Worm (Caenorhabditis elegans) whole organism, L4 larva: Measurements from ENCODE around the gene F36H12.5.
"Not testable (repeated sequence)": the region's sequence is repeated elsewhere in the genome, so short reads cannot be mapped to it uniquely, and the experiment has no call there.

Experiments used
- F44E2.7 ChIP-seq: fragments of 200-800 bp; sonication (Bioruptor generic); IDR thresholded peaks from 2 replicates; pipeline ENCODE4 v2.1.2; 2022; ENCODE audit warnings: missing genetic modification characterization, missing compliant biosample characterization
- F49E8.2 ChIP-seq: sonication (generic microtip); optimal IDR thresholded peaks from 2 replicates; lab custom pipeline; 2016; ENCODE audit warnings: missing compliant biosample characterization, mild to moderate bottlenecking, missing genetic modification characterization, borderline replicate concordance
- T26A8.4 ChIP-seq: fragments of 200-800 bp; sonication (Bioruptor generic); IDR thresholded peaks from 2 replicates; pipeline ENCODE4 v1.3.6; 2022; ENCODE audit warnings: missing genetic modification characterization, missing compliant biosample characterization
- Y105C5A.15 ChIP-seq: fragments of 200-800 bp; sonication (Bioruptor generic); IDR thresholded peaks from 2 replicates; pipeline ENCODE4 v1.3.6; 2022; ENCODE audit warnings: missing genetic modification characterization, missing compliant biosample characterization
- Y48G9A.11 ChIP-seq: fragments of 200-800 bp; sonication (Bioruptor generic); IDR thresholded peaks from 2 replicates; pipeline ENCODE4 v1.3.6; 2022; ENCODE audit warnings: missing genetic modification reagents, missing genetic modification characterization, missing compliant biosample characterization
- ZK337.2 ChIP-seq: fragments of 200-800 bp; sonication (Bioruptor generic); IDR thresholded peaks from 2 replicates; pipeline ENCODE4 v1.3.6; 2022; ENCODE audit warnings: missing genetic modification reagents, missing genetic modification characterization, missing compliant biosample characterization
- ZK546.5 ChIP-seq, 2 experiments: sonication (generic microtip); optimal IDR thresholded peaks; 2 replicates each; lab custom pipeline; 2017; ENCODE audit warnings: missing biosample characterization in 2 of 2, missing genetic modification characterization in 2 of 2
- aha-1 ChIP-seq: fragments of 150-350 bp; peaks from one replicate; lab custom pipeline; 2014; ENCODE audit warnings: missing biosample characterization, missing genetic modification characterization
- ama-1 ChIP-seq: fragments of 150-350 bp; optimal IDR thresholded peaks from 2 replicates; lab custom pipeline; 2014; ENCODE audit warnings: inconsistent platforms, mixed read lengths
- arid-1 ChIP-seq: fragments of 200-800 bp; sonication (Bioruptor generic); conservative IDR thresholded peaks from 2 replicates; pipeline ENCODE4 v1.3.6; 2022; ENCODE audit warnings: missing genetic modification reagents, missing genetic modification characterization, missing compliant biosample characterization
- ceh-44 ChIP-seq: fragments of 200-800 bp; sonication (Bioruptor generic); IDR thresholded peaks from 2 replicates; pipeline ENCODE4 v1.3.6; 2022; ENCODE audit warnings: missing genetic modification reagents, missing genetic modification characterization, missing compliant biosample characterization
- ceh-62 ChIP-seq: sonication (generic microtip); optimal IDR thresholded peaks from 2 replicates; lab custom pipeline; 2017; ENCODE audit warnings: missing biosample characterization, missing genetic modification characterization
- ces-1 ChIP-seq: fragments of 150-350 bp; sonication (generic microtip); optimal IDR thresholded peaks from 4 replicates; lab custom pipeline; 2014; ENCODE audit warnings: missing biosample characterization, missing genetic modification reagents, missing genetic modification characterization
- duxl-1 ChIP-seq: sonication (generic microtip); optimal IDR thresholded peaks from 2 replicates; lab custom pipeline; 2016; ENCODE audit warnings: mild to moderate bottlenecking, missing genetic modification characterization, moderate library complexity, missing compliant biosample characterization; ENCODE audit not compliant: poor library complexity
- egl-27 ChIP-seq: sonication (generic microtip); optimal IDR thresholded peaks from 3 replicates; lab custom pipeline; 2017; ENCODE audit warnings: missing biosample characterization, missing genetic modification reagents, missing genetic modification characterization
- lin-1 ChIP-seq: fragments of 200-800 bp; sonication (Bioruptor generic); IDR thresholded peaks from 2 replicates; pipeline ENCODE4 v1.3.6; 2022; ENCODE audit warnings: missing genetic modification reagents, missing genetic modification characterization, missing compliant biosample characterization
- lin-13 ChIP-seq: fragments of 150-350 bp; optimal IDR thresholded peaks from 2 replicates; lab custom pipeline; 2014; ENCODE audit warnings: missing biosample characterization, missing genetic modification reagents, missing genetic modification characterization
- lin-38 ChIP-seq: fragments of 200-800 bp; sonication (Bioruptor generic); IDR thresholded peaks from 2 replicates; pipeline ENCODE4 v1.3.6; 2022; ENCODE audit warnings: missing genetic modification reagents, missing genetic modification characterization, missing compliant biosample characterization
- lir-3 ChIP-seq: sonication (generic microtip); optimal IDR thresholded peaks from 2 replicates; lab custom pipeline; 2016; ENCODE audit warnings: mild to moderate bottlenecking, missing genetic modification characterization, missing compliant biosample characterization
- madf-5 ChIP-seq, 2 experiments: fragments of 200-800 bp; sonication (Bioruptor generic); IDR thresholded peaks; 2 replicates each; pipeline ENCODE4 v1.3.6; 2022; ENCODE audit warnings: missing compliant biosample characterization in 2 of 2, missing genetic modification characterization in 2 of 2
- mdl-1 ChIP-seq, 2 experiments: fragments of 150-350 bp in 1 of 2; sonication (generic microtip) in 1 of 2; optimal IDR thresholded peaks; 2 replicates each; lab custom pipeline; 2014 to 2017; ENCODE audit warnings: missing biosample characterization in 2 of 2, missing genetic modification characterization in 2 of 2
- mdt-29 ChIP-seq: fragments of 200-800 bp; sonication (Bioruptor generic); IDR thresholded peaks from 2 replicates; pipeline ENCODE4 v1.3.6; 2022; ENCODE audit warnings: missing genetic modification reagents, missing genetic modification characterization, missing compliant biosample characterization
- mxl-2 ChIP-seq: fragments of 200-800 bp; sonication (Bioruptor generic); conservative IDR thresholded peaks from 2 replicates; pipeline ENCODE4 v1.3.6; 2022; ENCODE audit warnings: missing genetic modification reagents, missing genetic modification characterization, missing compliant biosample characterization
- nhr-77 ChIP-seq: fragments of 150-350 bp; optimal IDR thresholded peaks from 2 replicates; lab custom pipeline; 2014; ENCODE audit warnings: missing biosample characterization, missing genetic modification characterization
- php-3 ChIP-seq: fragments of 200-800 bp; sonication (Bioruptor generic); IDR thresholded peaks from 2 replicates; pipeline ENCODE4 v1.3.6; 2022; ENCODE audit warnings: missing genetic modification reagents, missing genetic modification characterization, missing compliant biosample characterization
- pqm-1 ChIP-seq: sonication (generic microtip); optimal IDR thresholded peaks from 2 replicates; lab custom pipeline; 2017; ENCODE audit warnings: missing biosample characterization, missing genetic modification characterization
- snpc-1.2 ChIP-seq: fragments of 200-800 bp; sonication (Bioruptor generic); IDR thresholded peaks from 2 replicates; pipeline ENCODE4 v1.3.6; 2022; ENCODE audit warnings: missing genetic modification reagents, missing genetic modification characterization, missing compliant biosample characterization
- spr-1 ChIP-seq: sonication (generic microtip); optimal IDR thresholded peaks from 2 replicates; lab custom pipeline; 2016; ENCODE audit warnings: mild to moderate bottlenecking, missing genetic modification characterization, missing compliant biosample characterization
- unc-62 ChIP-seq, 3 experiments: fragments of 150-350 bp in 1 of 3; sonication (generic microtip); optimal IDR thresholded peaks in 2 of 3; peaks in 1 of 3; 1 replicate in 1 of 3; 2 replicates in 2 of 3; lab custom pipeline; 2014 to 2017; ENCODE audit warnings: missing biosample characterization in 3 of 3, missing genetic modification characterization in 3 of 3, missing genetic modification reagents in 3 of 3, missing genotype in 1 of 3
- zip-11 ChIP-seq: fragments of 200-800 bp; sonication (Bioruptor generic); IDR thresholded peaks from 2 replicates; pipeline ENCODE4 v1.3.6; 2022; ENCODE audit warnings: missing genetic modification characterization, missing compliant biosample characterization
- zip-2 ChIP-seq: fragments of 150-350 bp; optimal IDR thresholded peaks from 2 replicates; lab custom pipeline; 2014; ENCODE audit warnings: missing biosample characterization, missing genetic modification characterization

F36H12.5 gene

ce11 chrIV:5261786-5262185 is 4.8 kb upstream of the F36H12.5 start:
- TF ChIP-seq mdt-29 (GFP tag; lab: Robert Waterston, UW) (0 out of 2 replicates have a peak, but pooled peaks have one; percentile 32), snpc-1.2 (GFP tag; lab: Robert Waterston, UW) (peak; percentile 98), lin-38 (peak; percentile 39; the same call in 1 of the 2 replicates), php-3 (GFP tag; lab: Robert Waterston, UW) (0 out of 2 replicates have a peak, but pooled peaks have one; percentile 30), unc-62 (GFP tag; optimal IDR thresholded peaks at IDR 0.05 in 1 of 2; lab: Kevin White, UChicago) (peak in 1 of 2 experiments; percentile 57), T26A8.4 (GFP tag; lab: Robert Waterston, UW) (peak; percentile 65)
- TF ChIP-seq unc-62 (tag; optimal IDR thresholded peaks at IDR 0.05; lab: Kevin White, UChicago), result not testable (repeated sequence)

- TF ChIP-seq Y48G9A.11 (GFP tag; lab: Robert Waterston, UW), result peak; percentile 30; the same call in 1 of the 2 replicates
- TF ChIP-seq ceh-44 (GFP tag; lab: Robert Waterston, UW), result 0 out of 2 replicates have a peak, but pooled peaks have one; percentile 35
- peak; percentile 72 for TF ChIP-seq mdt-29 (GFP tag; lab: Robert Waterston, UW)
- 0 out of 2 replicates have a peak, but pooled peaks have one; percentile 25 for TF ChIP-seq Y105C5A.15 (GFP tag; lab: Robert Waterston, UW)
- TF ChIP-seq F44E2.7, result 0 out of 2 replicates have a peak, but pooled peaks have one; percentile 30
- 0 out of 2 replicates have a peak, but pooled peaks have one; percentile 28 for TF ChIP-seq arid-1 (GFP tag; lab: Robert Waterston, UW)
- TF ChIP-seq F49E8.2 (tag; lab: Kevin White, UChicago), result peak; percentile 56
- TF ChIP-seq unc-62 (GFP tag; optimal IDR thresholded peaks at IDR 0.05 in 1 of 2; lab: Kevin White, UChicago), result peak in 1 of 2 experiments; percentile 31
- not testable (repeated sequence) for TF ChIP-seq unc-62 (tag; optimal IDR thresholded peaks at IDR 0.05; lab: Kevin White, UChicago)
- peak; percentile 77 for TF ChIP-seq T26A8.4 (GFP tag; lab: Robert Waterston, UW)
- TF ChIP-seq aha-1, result peak; percentile 57
- TF ChIP-seq snpc-1.2 (GFP tag; lab: Robert Waterston, UW), result peak; percentile 97
- peak; percentile 60 for TF ChIP-seq lin-38
- TF ChIP-seq ama-1 (lab: Kevin White, UChicago), result peak; percentile 32
Measured at ce11 chrIV:5264700-5265210, 1.8 kb upstream of the F36H12.5 start.

- no peak for TF ChIP-seq ZK337.2 (GFP tag; lab: Robert Waterston, UW)
- TF ChIP-seq mxl-2 (GFP tag; lab: Robert Waterston, UW), result no peak
- no peak for TF ChIP-seq duxl-1
- no peak for TF ChIP-seq spr-1 (tag; lab: Kevin White, UChicago)
- TF ChIP-seq egl-27 (tag; lab: Kevin White, UChicago), result no peak
- no peak for TF ChIP-seq zip-2
- TF ChIP-seq lir-3 (tag; lab: Kevin White, UChicago), result no peak
- no peak for TF ChIP-seq mdl-1 (tag; optimal IDR thresholded peaks at IDR 0.05; lab: Kevin White, UChicago)
- TF ChIP-seq nhr-77, result no peak
- TF ChIP-seq ZK546.5 (tag; optimal IDR thresholded peaks at IDR 0.05; lab: Kevin White, UChicago), result no peak
- no peak for TF ChIP-seq lin-1
- TF ChIP-seq ceh-44 (GFP tag; lab: Robert Waterston, UW), result no peak
- no peak for TF ChIP-seq ces-1 (GFP tag; lab: Kevin White, UChicago)
- no peak for TF ChIP-seq zip-11 (GFP tag; lab: Robert Waterston, UW)
- no peak for TF ChIP-seq pqm-1
- TF ChIP-seq madf-5 (GFP tag; IDR thresholded peaks at IDR 0.05; lab: Robert Waterston, UW), result no peak
- TF ChIP-seq ceh-62 (tag; lab: Kevin White, UChicago), result no peak
Measured at ce11 chrIV:5268803-5269202, 2.2 kb downstream of the F36H12.5 start, which contains the start of gene F36H12.4. Gene F36H12.4 (plus strand): TSS chrIV:5269103.

ce11 chrIV:5272518-5272917 is 5.9 kb downstream of the F36H12.5 start, which contains the start of gene F36H12.3:
Gene F36H12.3 (plus strand): TSS chrIV:5272818.
- no peak for TF ChIP-seq lin-13 (GFP tag; lab: Kevin White, UChicago)
- TF ChIP-seq unc-62 (GFP tag; optimal IDR thresholded peaks at IDR 0.05 in 1 of 2; lab: Kevin White, UChicago), result peak in 1 of 2 experiments; percentile 65
- TF ChIP-seq unc-62 (tag; optimal IDR thresholded peaks at IDR 0.05; lab: Kevin White, UChicago), result no peak
